Worm (Caenorhabditis elegans): ENCODE results near the gene ZK262.9.

ce11 chrV:18456574-18456973 is 17.0 kb downstream of the ZK262.9 start, which contains the start of gene ZK228.10:
- TF ChIP-seq unc-39 (tag; optimal IDR thresholded peaks at IDR 0.05) = no peak
- TF ChIP-seq ztf-11 (tag; optimal IDR thresholded peaks at IDR 0.05) = no peak
- no peak for TF ChIP-seq pha-4 (tag; optimal IDR thresholded peaks at IDR 0.05)

Measured in whole organism, mixed stage, embryonic.